Worm (Caenorhabditis elegans) whole organism, L2 larva: ENCODE results near the gene B0280.11.

Experiments used
- C34F6.9 ChIP-seq: fragments of 150-350 bp; optimal IDR thresholded peaks from 2 replicates; lab custom pipeline; 2014; ENCODE audit warnings: missing biosample characterization, missing genetic modification characterization
- F13H6.1 ChIP-seq: sonication (generic microtip); optimal IDR thresholded peaks from 2 replicates; lab custom pipeline; 2016; ENCODE audit warnings: missing genetic modification characterization, missing compliant biosample characterization
- R02D3.7 ChIP-seq: fragments of 150-350 bp; optimal IDR thresholded peaks from 2 replicates; lab custom pipeline; 2014; ENCODE audit warnings: missing biosample characterization, missing genetic modification characterization
- Y55F3AM.14 ChIP-seq: fragments of 200-800 bp; sonication (Bioruptor generic); optimal IDR thresholded peaks from 2 replicates; lab custom pipeline; 2018; ENCODE audit warnings: mild to moderate bottlenecking, missing genetic modification characterization, missing compliant biosample characterization
- ZK546.5 ChIP-seq: sonication (generic microtip); optimal IDR thresholded peaks from 2 replicates; lab custom pipeline; 2017; ENCODE audit warnings: missing biosample characterization, missing genetic modification characterization
- alr-1 ChIP-seq: fragments of 150-350 bp; optimal IDR thresholded peaks from 2 replicates; lab custom pipeline; 2014; ENCODE audit warnings: missing biosample characterization, missing genetic modification characterization
- aly-2 ChIP-seq: fragments of 150-350 bp; optimal IDR thresholded peaks from 2 replicates; lab custom pipeline; 2014; ENCODE audit warnings: missing biosample characterization, missing genetic modification characterization
- ama-1 ChIP-seq: fragments of 150-350 bp; optimal IDR thresholded peaks from 2 replicates; lab custom pipeline; 2018; ENCODE audit warnings: inconsistent platforms
- blmp-1 ChIP-seq: sonication (generic microtip); optimal IDR thresholded peaks from 2 replicates; lab custom pipeline; 2017; ENCODE audit warnings: missing genetic modification characterization, mild to moderate bottlenecking, missing compliant biosample characterization, antibody characterized with exemption, moderate library complexity; ENCODE audit not compliant: insufficient read depth
- ceh-16 ChIP-seq: fragments of 150-350 bp; optimal IDR thresholded peaks from 2 replicates; lab custom pipeline; 2014; ENCODE audit warnings: missing biosample characterization, missing genetic modification characterization
- ceh-82 ChIP-seq: fragments of 150-350 bp; optimal IDR thresholded peaks from 2 replicates; lab custom pipeline; 2014; ENCODE audit warnings: missing biosample characterization, missing genetic modification characterization
- crh-2 ChIP-seq: sonication (generic microtip); optimal IDR thresholded peaks from 2 replicates; lab custom pipeline; 2017; ENCODE audit warnings: missing biosample characterization, missing genetic modification characterization
- dmd-4 ChIP-seq: sonication (generic microtip); optimal IDR thresholded peaks from 2 replicates; lab custom pipeline; 2017; ENCODE audit warnings: missing biosample characterization, missing genetic modification characterization
- egl-27 ChIP-seq: sonication (generic microtip); optimal IDR thresholded peaks from 3 replicates; lab custom pipeline; 2017; ENCODE audit warnings: missing biosample characterization, missing genetic modification reagents, missing genetic modification characterization
- elt-1 ChIP-seq: fragments of 150-350 bp; optimal IDR thresholded peaks from 2 replicates; lab custom pipeline; 2014; ENCODE audit warnings: missing biosample characterization, missing genetic modification characterization
- elt-3 ChIP-seq: sonication (generic microtip); optimal IDR thresholded peaks from 2 replicates; lab custom pipeline; 2017; ENCODE audit warnings: missing biosample characterization, missing genetic modification characterization
- fos-1 ChIP-seq: fragments of 150-350 bp; optimal IDR thresholded peaks from 2 replicates; lab custom pipeline; 2014; ENCODE audit warnings: missing biosample characterization, missing genetic modification characterization
- gmeb-1 ChIP-seq: fragments of 150-350 bp; optimal IDR thresholded peaks from 2 replicates; lab custom pipeline; 2014; ENCODE audit warnings: missing biosample characterization, missing genetic modification characterization
- lin-11 ChIP-seq: fragments of 150-350 bp; sonication (generic microtip); optimal IDR thresholded peaks from 2 replicates; lab custom pipeline; 2014; ENCODE audit warnings: missing biosample characterization, missing genetic modification characterization, inconsistent platforms, mixed read lengths
- lin-13 ChIP-seq: fragments of 150-350 bp; optimal IDR thresholded peaks from 2 replicates; lab custom pipeline; 2014; ENCODE audit warnings: missing biosample characterization, missing genetic modification reagents, missing genetic modification characterization
- lin-39 ChIP-seq: fragments of 150-350 bp; optimal IDR thresholded peaks from 2 replicates; lab custom pipeline; 2014; ENCODE audit warnings: missing biosample characterization, missing genetic modification reagents, missing genetic modification characterization
- lsy-2 ChIP-seq, 2 experiments: fragments of 150-350 bp in 1 of 2; sonication (generic microtip) in 1 of 2; optimal IDR thresholded peaks; 2 replicates each; lab custom pipeline; 2014 to 2017; ENCODE audit warnings: missing biosample characterization in 2 of 2, missing genetic modification characterization in 2 of 2
- mab-5 ChIP-seq: fragments of 150-350 bp; optimal IDR thresholded peaks from 2 replicates; lab custom pipeline; 2014; ENCODE audit warnings: missing biosample characterization, missing genetic modification characterization
- mbf-1 ChIP-seq: sonication (generic microtip); optimal IDR thresholded peaks from 2 replicates; lab custom pipeline; 2017; ENCODE audit warnings: missing biosample characterization, missing genetic modification characterization
- mdl-1 ChIP-seq, 2 experiments: fragments of 150-350 bp in 1 of 2; sonication (generic microtip) in 1 of 2; optimal IDR thresholded peaks; 2 replicates each; lab custom pipeline; 2017; ENCODE audit warnings: missing biosample characterization in 2 of 2, missing genetic modification characterization in 2 of 2
- nhr-10 ChIP-seq: sonication (generic microtip); optimal IDR thresholded peaks from 2 replicates; lab custom pipeline; 2017; ENCODE audit warnings: missing biosample characterization, missing genetic modification characterization
- nhr-11 ChIP-seq: fragments of 150-350 bp; optimal IDR thresholded peaks from 2 replicates; lab custom pipeline; 2014; ENCODE audit warnings: missing biosample characterization, missing genetic modification characterization
- nhr-12 ChIP-seq: fragments of 150-350 bp; optimal IDR thresholded peaks from 2 replicates; lab custom pipeline; 2014; ENCODE audit warnings: missing biosample characterization, missing genetic modification characterization
- nhr-129 ChIP-seq: fragments of 150-350 bp; optimal IDR thresholded peaks from 2 replicates; lab custom pipeline; 2014; ENCODE audit warnings: missing biosample characterization, missing genetic modification characterization
- nhr-21 ChIP-seq: fragments of 150-350 bp; optimal IDR thresholded peaks from 2 replicates; lab custom pipeline; 2014; ENCODE audit warnings: missing biosample characterization, missing genetic modification characterization
- nhr-23 ChIP-seq: fragments of 150-350 bp; optimal IDR thresholded peaks from 2 replicates; lab custom pipeline; 2014; ENCODE audit warnings: missing biosample characterization, missing genetic modification reagents, missing genetic modification characterization
- nhr-237 ChIP-seq: fragments of 150-350 bp; optimal IDR thresholded peaks from 2 replicates; lab custom pipeline; 2014; ENCODE audit warnings: missing biosample characterization, missing genetic modification characterization
- nhr-25 ChIP-seq: fragments of 150-350 bp; sonication (generic microtip); optimal IDR thresholded peaks from 3 replicates; lab custom pipeline; 2014; ENCODE audit warnings: missing biosample characterization, missing genetic modification characterization
- nhr-6 ChIP-seq: fragments of 150-350 bp; optimal IDR thresholded peaks from 2 replicates; lab custom pipeline; 2014; ENCODE audit warnings: missing biosample characterization, missing genetic modification characterization
- nhr-77 ChIP-seq: fragments of 150-350 bp; optimal IDR thresholded peaks from 2 replicates; lab custom pipeline; 2014; ENCODE audit warnings: missing biosample characterization, missing genetic modification characterization
- peb-1 ChIP-seq: fragments of 150-350 bp; optimal IDR thresholded peaks from 2 replicates; lab custom pipeline; 2014; ENCODE audit warnings: missing biosample characterization, missing genetic modification characterization
- sem-4 ChIP-seq: fragments of 150-350 bp; optimal IDR thresholded peaks from 2 replicates; lab custom pipeline; 2014; ENCODE audit warnings: missing biosample characterization, missing genetic modification reagents, missing genetic modification characterization
- skn-1 ChIP-seq: sonication (generic microtip); optimal IDR thresholded peaks from 2 replicates; lab custom pipeline; 2017; ENCODE audit warnings: missing biosample characterization, missing genetic modification characterization
- sma-3 ChIP-seq: sonication (generic microtip); optimal IDR thresholded peaks from 2 replicates; lab custom pipeline; 2016; ENCODE audit warnings: missing genetic modification reagents, missing genetic modification characterization, missing compliant biosample characterization
- sma-9 ChIP-seq, 2 experiments: fragments of 150-350 bp in 1 of 2; sonication (generic microtip) in 1 of 2; optimal IDR thresholded peaks; 2 replicates each; lab custom pipeline; 2014 to 2016; ENCODE audit warnings: missing genetic modification characterization in 2 of 2, mild to moderate bottlenecking in 1 of 2, missing biosample characterization in 1 of 2, missing compliant biosample characterization in 1 of 2, missing genetic modification reagents in 1 of 2, moderate library complexity in 1 of 2
- snpc-4 ChIP-seq: fragments of 150-350 bp; optimal IDR thresholded peaks from 2 replicates; lab custom pipeline; 2014; ENCODE audit warnings: missing biosample characterization, missing genetic modification characterization
- unc-39 ChIP-seq: fragments of 150-350 bp; optimal IDR thresholded peaks from 2 replicates; lab custom pipeline; 2014; ENCODE audit warnings: missing biosample characterization, missing genetic modification characterization
- unc-55 ChIP-seq: fragments of 150-350 bp; sonication (generic microtip); optimal IDR thresholded peaks from 3 replicates; lab custom pipeline; 2014; ENCODE audit warnings: missing biosample characterization, missing genetic modification reagents, missing genetic modification characterization
- unc-62 ChIP-seq: fragments of 150-350 bp; optimal IDR thresholded peaks from 2 replicates; lab custom pipeline; 2014; ENCODE audit warnings: missing biosample characterization, missing genetic modification reagents, missing genetic modification characterization
- zag-1 ChIP-seq: fragments of 150-350 bp; optimal IDR thresholded peaks from 2 replicates; lab custom pipeline; 2014; ENCODE audit warnings: missing biosample characterization, missing genetic modification characterization
- ztf-1 ChIP-seq: fragments of 200-800 bp; sonication (Bioruptor generic); conservative IDR thresholded peaks from 2 replicates; pipeline ENCODE4 v1.3.6; 2022; ENCODE audit warnings: missing genetic modification characterization, missing compliant biosample characterization
- ztf-11 ChIP-seq: sonication (generic microtip); optimal IDR thresholded peaks from 2 replicates; lab custom pipeline; 2017; ENCODE audit warnings: missing biosample characterization, missing genetic modification characterization
- ztf-4 ChIP-seq: fragments of 150-350 bp; optimal IDR thresholded peaks from 2 replicates; lab custom pipeline; 2014; ENCODE audit warnings: missing biosample characterization, missing genetic modification characterization

B0280.11 gene

DNA sequence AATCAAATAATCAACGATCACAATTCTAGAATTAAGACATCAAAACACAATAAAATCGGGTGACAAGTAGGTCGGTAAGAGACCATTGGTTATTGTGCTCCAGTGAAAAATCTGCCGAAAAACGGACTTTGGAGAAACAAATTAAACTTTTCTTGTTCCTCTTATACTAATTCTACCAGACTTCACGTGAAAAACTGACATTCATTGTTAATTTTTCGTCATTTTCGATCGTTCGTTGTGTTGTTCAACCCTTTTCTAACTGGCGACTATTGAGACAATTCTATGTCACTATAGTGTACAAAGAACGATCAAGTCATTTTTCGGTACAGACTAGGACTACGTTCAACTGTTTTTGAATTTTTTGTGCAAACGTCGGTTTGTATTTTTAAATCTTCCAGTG lies 17.6 kb downstream of the B0280.11 start:
- TF ChIP-seq lsy-2 (tag; optimal IDR thresholded peaks at IDR 0.05; lab: Kevin White, UChicago) (peak in 1 of 2 experiments; percentile 28), aly-2 (tag; lab: Kevin White, UChicago) (no peak), nhr-129 (tag; lab: Kevin White, UChicago) (peak; percentile 36), egl-27 (tag; lab: Kevin White, UChicago) (peak; percentile 76), lin-13 (GFP tag; lab: Kevin White, UChicago) (no peak), nhr-25 (peak; percentile 58), unc-55 (no peak), mab-5 (tag; lab: Kevin White, UChicago) (no peak), nhr-23 (tag; lab: Kevin White, UChicago) (no peak), nhr-237 (tag; lab: Kevin White, UChicago) (no peak), nhr-10 (tag; lab: Kevin White, UChicago) (no peak), ztf-1 (GFP tag; lab: Robert Waterston, UW) (no peak), ceh-16 (tag; lab: Kevin White, UChicago) (no peak), lin-11 (no peak), sma-3 (GFP tag; lab: Kevin White, UChicago) (peak; percentile 57), fos-1 (peak; percentile 31), gmeb-1 (peak; percentile 21), nhr-21 (tag; lab: Kevin White, UChicago) (peak; percentile 32), sma-9 (GFP tag; optimal IDR thresholded peaks at IDR 0.05; lab: Kevin White, UChicago) (peak; percentile 89), sma-9 (tag; optimal IDR thresholded peaks at IDR 0.05; lab: Kevin White, UChicago) (no peak), peb-1 (tag; lab: Kevin White, UChicago) (no peak), ztf-11 (no peak), unc-39 (tag; lab: Kevin White, UChicago) (no peak), crh-2 (tag; lab: Kevin White, UChicago) (peak; percentile 65)

DNA sequence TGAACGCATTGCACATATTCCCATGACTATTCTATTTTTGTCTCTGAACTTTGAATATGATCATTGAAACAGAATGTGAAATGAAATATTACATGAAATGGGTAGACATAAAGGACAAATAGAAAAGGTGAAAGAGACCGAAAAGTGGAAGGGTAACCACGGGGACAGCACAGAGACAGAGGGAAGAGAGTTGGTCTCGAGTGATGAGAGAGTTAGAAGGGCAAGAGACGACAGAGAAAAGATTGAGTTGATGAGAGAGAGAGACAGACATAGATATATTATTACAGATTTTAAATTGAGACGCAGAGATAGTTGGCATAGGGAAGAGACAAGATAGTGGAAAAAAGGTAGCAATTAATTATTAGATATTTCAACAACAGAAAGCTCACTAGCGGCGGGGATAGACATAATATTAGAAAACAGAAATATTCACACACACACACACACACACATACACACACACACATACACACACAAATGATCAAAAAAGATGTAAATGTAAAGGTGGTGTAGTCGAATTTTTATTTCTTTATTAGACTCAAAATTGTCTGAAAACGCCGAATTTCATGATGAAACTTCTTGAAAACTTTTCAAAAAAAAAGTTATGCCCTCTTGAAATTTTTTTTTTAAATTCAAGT lies 21.3 kb downstream of the B0280.11 start:
- TF ChIP-seq nhr-77 (tag; lab: Kevin White, UChicago) (no peak), blmp-1 (tag; lab: Kevin White, UChicago) (peak; percentile 74), elt-1 (tag; lab: Kevin White, UChicago) (no peak), unc-55 (peak; percentile 61), C34F6.9 (peak; percentile 71), sem-4 (tag; lab: Kevin White, UChicago) (peak; percentile 60), nhr-237 (tag; lab: Kevin White, UChicago) (no peak), nhr-10 (tag; lab: Kevin White, UChicago) (peak; percentile 35), crh-2 (tag; lab: Kevin White, UChicago) (peak; percentile 79), nhr-23 (tag; lab: Kevin White, UChicago) (no peak), mab-5 (tag; lab: Kevin White, UChicago) (no peak), nhr-25 (peak; percentile 89), ZK546.5 (tag; lab: Kevin White, UChicago) (no peak), elt-3 (tag; lab: Kevin White, UChicago) (no peak), nhr-6 (peak; percentile 86), peb-1 (tag; lab: Kevin White, UChicago) (no peak), ztf-4 (tag; lab: Kevin White, UChicago) (peak; percentile 75), sma-9 (GFP tag; optimal IDR thresholded peaks at IDR 0.05; lab: Kevin White, UChicago) (peak; percentile 81), sma-9 (tag; optimal IDR thresholded peaks at IDR 0.05; lab: Kevin White, UChicago) (no peak), nhr-21 (tag; lab: Kevin White, UChicago) (peak; percentile 76), Y55F3AM.14 (GFP tag; lab: Kevin White, UChicago) (no peak), ztf-1 (GFP tag; lab: Robert Waterston, UW) (no peak), ama-1 (peak; percentile 7), aly-2 (tag; lab: Kevin White, UChicago) (no peak), zag-1 (tag; lab: Kevin White, UChicago) (no peak), unc-39 (tag; lab: Kevin White, UChicago) (no peak), mbf-1 (tag; lab: Kevin White, UChicago) (no peak), lin-11 (no peak), unc-62 (GFP tag; lab: Kevin White, UChicago) (no peak), ceh-16 (tag; lab: Kevin White, UChicago) (no peak), alr-1 (tag; lab: Kevin White, UChicago) (no peak), lin-39 (tag; lab: Kevin White, UChicago) (no peak), mdl-1 (tag; optimal IDR thresholded peaks at IDR 0.05; lab: Kevin White, UChicago) (no peak), lsy-2 (tag; optimal IDR thresholded peaks at IDR 0.05; lab: Kevin White, UChicago) (peak; percentile 25 to 69), R02D3.7 (tag; lab: Kevin White, UChicago) (no peak), skn-1 (tag; lab: Kevin White, UChicago) (no peak), sma-3 (GFP tag; lab: Kevin White, UChicago) (peak; percentile 74), gmeb-1 (peak; percentile 21), nhr-129 (tag; lab: Kevin White, UChicago) (peak; percentile 78), ceh-82 (tag; lab: Kevin White, UChicago) (no peak), egl-27 (tag; lab: Kevin White, UChicago) (peak; percentile 91), dmd-4 (tag; lab: Kevin White, UChicago) (no peak), F13H6.1 (peak; percentile 87), nhr-12 (no peak), nhr-11 (tag; lab: Kevin White, UChicago) (no peak), snpc-4 (tag; lab: Kevin White, UChicago) (peak; percentile 27), lin-13 (GFP tag; lab: Kevin White, UChicago) (peak; percentile 64)
